Worm (Caenorhabditis elegans): ENCODE results near the gene Y40B10A.11.

- TF ChIP-seq pbrm-1 (GFP tag; IDR thresholded peaks at IDR 0.05) (no peak), mxl-1 (tag; optimal IDR thresholded peaks at IDR 0.05) (no peak), lir-1 (GFP tag; conservative IDR thresholded peaks at IDR 0.05) (no peak), ceh-58 (GFP tag; IDR thresholded peaks at IDR 0.05) (no peak), pha-4 (tag; optimal IDR thresholded peaks at IDR 0.05) (no peak), cebp-2 (GFP tag; IDR thresholded peaks at IDR 0.05) (no peak)
Observed at ce11 chrV:2030661-2031060, 20.7 kb downstream of the Y40B10A.11 start.

All from whole organism, young adult.